Worm (Caenorhabditis elegans) whole organism, L4 larva: ENCODE data around the gene Y54G2A.18.
A peak's percentile ranks its signal among the peaks of the same experiment; 100 is the strongest.

Experiments
- D1046.2 ChIP-seq: fragments of 200-800 bp; sonication (Bioruptor generic); IDR thresholded peaks from 2 replicates; pipeline ENCODE4 v1.3.6; 2022; ENCODE audit warnings: missing genetic modification characterization, missing compliant biosample characterization
- F26F4.8 ChIP-seq: fragments of 200-800 bp; sonication (Bioruptor generic); conservative IDR thresholded peaks from 2 replicates; pipeline ENCODE4 v1.3.6; 2022; ENCODE audit warnings: missing genetic modification characterization, missing compliant biosample characterization
- F37D6.2 ChIP-seq: sonication (generic microtip); optimal IDR thresholded peaks from 2 replicates; lab custom pipeline; 2016; ENCODE audit warnings: mild to moderate bottlenecking, missing genetic modification characterization, missing compliant biosample characterization
- F44E2.7 ChIP-seq: fragments of 200-800 bp; sonication (Bioruptor generic); IDR thresholded peaks from 2 replicates; pipeline ENCODE4 v2.1.2; 2022; ENCODE audit warnings: missing genetic modification characterization, missing compliant biosample characterization
- R02D3.7 ChIP-seq: fragments of 150-350 bp; sonication (generic microtip); optimal IDR thresholded peaks from 3 replicates; lab custom pipeline; 2014; ENCODE audit warnings: missing biosample characterization, missing genetic modification characterization
- Y48G9A.11 ChIP-seq: fragments of 200-800 bp; sonication (Bioruptor generic); IDR thresholded peaks from 2 replicates; pipeline ENCODE4 v1.3.6; 2022; ENCODE audit warnings: missing genetic modification reagents, missing genetic modification characterization, missing compliant biosample characterization
- Y5F2A.4 ChIP-seq: fragments of 200-800 bp; sonication (Bioruptor generic); optimal IDR thresholded peaks from 2 replicates; lab custom pipeline; 2018; ENCODE audit warnings: mild to moderate bottlenecking, missing genetic modification characterization, missing compliant biosample characterization
- Y75B8A.6 ChIP-seq: fragments of 200-800 bp; sonication (Bioruptor generic); IDR thresholded peaks from 2 replicates; pipeline ENCODE4 v1.3.6; 2022; ENCODE audit warnings: missing genetic modification reagents, missing genetic modification characterization, missing compliant biosample characterization
- ZK546.5 ChIP-seq, 2 experiments: sonication (generic microtip); optimal IDR thresholded peaks; 2 replicates each; lab custom pipeline; 2017; ENCODE audit warnings: missing biosample characterization in 2 of 2, missing genetic modification characterization in 2 of 2
- ama-1 ChIP-seq: fragments of 150-350 bp; optimal IDR thresholded peaks from 2 replicates; lab custom pipeline; 2014; ENCODE audit warnings: inconsistent platforms, mixed read lengths
- attf-4 ChIP-seq: sonication (generic microtip); optimal IDR thresholded peaks from 3 replicates; lab custom pipeline; 2017; ENCODE audit warnings: missing biosample characterization, missing genetic modification characterization
- ceh-28 ChIP-seq: fragments of 150-350 bp; optimal IDR thresholded peaks from 2 replicates; lab custom pipeline; 2014; ENCODE audit warnings: missing biosample characterization, missing genetic modification reagents, missing genetic modification characterization
- ceh-32 ChIP-seq: sonication (generic microtip); optimal IDR thresholded peaks from 2 replicates; lab custom pipeline; 2016; ENCODE audit warnings: mild to moderate bottlenecking, missing genetic modification characterization, missing compliant biosample characterization; ENCODE audit not compliant: poor library complexity
- ces-1 ChIP-seq: fragments of 150-350 bp; sonication (generic microtip); optimal IDR thresholded peaks from 4 replicates; lab custom pipeline; 2014; ENCODE audit warnings: missing biosample characterization, missing genetic modification reagents, missing genetic modification characterization
- daf-12 ChIP-seq: fragments of 150-350 bp; optimal IDR thresholded peaks from 2 replicates; lab custom pipeline; 2014; ENCODE audit warnings: missing biosample characterization, missing genetic modification reagents, missing genetic modification characterization
- daf-16 ChIP-seq, 3 experiments: sonication (generic microtip); optimal IDR thresholded peaks; 2 replicates each; lab custom pipeline; 2016 to 2017; ENCODE audit warnings: missing genetic modification characterization in 3 of 3, missing genetic modification reagents in 3 of 3, mild to moderate bottlenecking in 2 of 3, missing compliant biosample characterization in 2 of 3, missing biosample characterization in 1 of 3, moderate library complexity in 1 of 3
- daf-8 ChIP-seq: fragments of 200-800 bp; sonication (Bioruptor generic); IDR thresholded peaks from 2 replicates; pipeline ENCODE4 v1.3.6; 2022; ENCODE audit warnings: missing genetic modification characterization, missing compliant biosample characterization
- dpl-1 ChIP-seq: fragments of 150-350 bp; optimal IDR thresholded peaks from 2 replicates; lab custom pipeline; 2014; ENCODE audit warnings: missing biosample characterization, missing genetic modification reagents, missing genetic modification characterization
- dve-1 ChIP-seq: sonication (generic microtip); optimal IDR thresholded peaks from 2 replicates; lab custom pipeline; 2017; ENCODE audit warnings: antibody characterized with exemption, mild to moderate bottlenecking, missing genetic modification characterization, missing compliant biosample characterization; ENCODE audit not compliant: insufficient read depth
- egl-43 ChIP-seq: fragments of 200-800 bp; sonication (Bioruptor generic); IDR thresholded peaks from 2 replicates; pipeline ENCODE4 v1.3.6; 2022; ENCODE audit warnings: missing genetic modification reagents, missing genetic modification characterization, missing compliant biosample characterization
- hif-1 ChIP-seq, 2 experiments: sonication (generic microtip); optimal IDR thresholded peaks; 2 replicates each; lab custom pipeline; 2016 to 2017; ENCODE audit warnings: missing compliant biosample characterization in 2 of 2, missing genetic modification characterization in 2 of 2, missing genetic modification reagents in 2 of 2, missing genotype in 2 of 2, mild to moderate bottlenecking in 1 of 2
- hlh-11 ChIP-seq: fragments of 200-800 bp; sonication (Bioruptor generic); optimal IDR thresholded peaks from 2 replicates; lab custom pipeline; 2018; ENCODE audit warnings: mild to moderate bottlenecking, missing genetic modification characterization, missing compliant biosample characterization
- hlh-30 ChIP-seq: sonication (generic microtip); optimal IDR thresholded peaks from 2 replicates; lab custom pipeline; 2017; ENCODE audit warnings: antibody characterized with exemption, mild to moderate bottlenecking, missing genetic modification characterization, missing compliant biosample characterization; ENCODE audit not compliant: insufficient read depth
- lin-15B ChIP-seq: fragments of 150-350 bp; sonication (generic microtip); optimal IDR thresholded peaks from 3 replicates; lab custom pipeline; 2014; ENCODE audit warnings: missing biosample characterization, missing genetic modification characterization
- lin-38 ChIP-seq: fragments of 200-800 bp; sonication (Bioruptor generic); IDR thresholded peaks from 2 replicates; pipeline ENCODE4 v1.3.6; 2022; ENCODE audit warnings: missing genetic modification reagents, missing genetic modification characterization, missing compliant biosample characterization
- lir-3 ChIP-seq: sonication (generic microtip); optimal IDR thresholded peaks from 2 replicates; lab custom pipeline; 2016; ENCODE audit warnings: mild to moderate bottlenecking, missing genetic modification characterization, missing compliant biosample characterization
- lsy-2 ChIP-seq, 2 experiments: fragments of 150-350 bp in 1 of 2; sonication (generic microtip) in 1 of 2; optimal IDR thresholded peaks; 2 replicates each; lab custom pipeline; 2014 to 2017; ENCODE audit warnings: missing biosample characterization in 2 of 2, missing genetic modification characterization in 2 of 2
- mdt-29 ChIP-seq: fragments of 200-800 bp; sonication (Bioruptor generic); IDR thresholded peaks from 2 replicates; pipeline ENCODE4 v1.3.6; 2022; ENCODE audit warnings: missing genetic modification reagents, missing genetic modification characterization, missing compliant biosample characterization
- mep-1 ChIP-seq: fragments of 150-350 bp; sonication (generic microtip); optimal IDR thresholded peaks from 3 replicates; lab custom pipeline; 2014; ENCODE audit warnings: missing biosample characterization, missing genetic modification characterization
- mes-2 ChIP-seq: sonication (generic microtip); optimal IDR thresholded peaks from 2 replicates; lab custom pipeline; 2016; ENCODE audit warnings: missing genotype, mild to moderate bottlenecking, missing genetic modification characterization, missing compliant biosample characterization; ENCODE audit not compliant: poor library complexity, severe bottlenecking
- nhr-11 ChIP-seq: fragments of 150-350 bp; optimal IDR thresholded peaks from 2 replicates; lab custom pipeline; 2014; ENCODE audit warnings: missing biosample characterization, missing genetic modification characterization
- nhr-41 ChIP-seq: fragments of 200-800 bp; sonication (Bioruptor generic); IDR thresholded peaks from 2 replicates; pipeline ENCODE4 v1.3.6; 2022; ENCODE audit warnings: missing genetic modification reagents, missing genetic modification characterization, missing compliant biosample characterization
- nhr-42 ChIP-seq: fragments of 200-800 bp; sonication (Bioruptor generic); IDR thresholded peaks from 2 replicates; pipeline ENCODE4 v1.3.6; 2022; ENCODE audit warnings: missing genetic modification characterization, missing compliant biosample characterization
- nhr-77 ChIP-seq: fragments of 150-350 bp; optimal IDR thresholded peaks from 2 replicates; lab custom pipeline; 2014; ENCODE audit warnings: missing biosample characterization, missing genetic modification characterization
- php-3 ChIP-seq: fragments of 200-800 bp; sonication (Bioruptor generic); IDR thresholded peaks from 2 replicates; pipeline ENCODE4 v1.3.6; 2022; ENCODE audit warnings: missing genetic modification reagents, missing genetic modification characterization, missing compliant biosample characterization
- set-16 ChIP-seq: fragments of 200-800 bp; sonication (Bioruptor generic); IDR thresholded peaks from 2 replicates; pipeline ENCODE4 v1.3.6; 2022; ENCODE audit warnings: missing genetic modification reagents, missing genetic modification characterization, missing compliant biosample characterization
- skn-1 ChIP-seq: fragments of 150-350 bp; optimal IDR thresholded peaks from 2 replicates; lab custom pipeline; 2014; ENCODE audit warnings: missing biosample characterization, missing genetic modification characterization
- snpc-1.2 ChIP-seq: fragments of 200-800 bp; sonication (Bioruptor generic); IDR thresholded peaks from 2 replicates; pipeline ENCODE4 v1.3.6; 2022; ENCODE audit warnings: missing genetic modification reagents, missing genetic modification characterization, missing compliant biosample characterization
- vab-7 ChIP-seq: fragments of 200-800 bp; sonication (Bioruptor generic); IDR thresholded peaks from 2 replicates; pipeline ENCODE4 v1.3.6; 2022; ENCODE audit warnings: missing genetic modification reagents, missing genetic modification characterization, missing compliant biosample characterization
- zag-1 ChIP-seq: fragments of 150-350 bp; optimal IDR thresholded peaks from 2 replicates; lab custom pipeline; 2014; ENCODE audit warnings: missing biosample characterization, missing genetic modification characterization
- zfp-3 ChIP-seq: fragments of 200-800 bp; sonication (Bioruptor generic); conservative IDR thresholded peaks from 2 replicates; pipeline ENCODE4 v1.3.6; 2022; ENCODE audit warnings: missing genetic modification reagents, missing genetic modification characterization, missing compliant biosample characterization
- zip-11 ChIP-seq: fragments of 200-800 bp; sonication (Bioruptor generic); IDR thresholded peaks from 2 replicates; pipeline ENCODE4 v1.3.6; 2022; ENCODE audit warnings: missing genetic modification characterization, missing compliant biosample characterization
- zip-2 ChIP-seq: fragments of 150-350 bp; optimal IDR thresholded peaks from 2 replicates; lab custom pipeline; 2014; ENCODE audit warnings: missing biosample characterization, missing genetic modification characterization
- ztf-7 ChIP-seq: fragments of 150-350 bp; optimal IDR thresholded peaks from 2 replicates; lab custom pipeline; 2014; ENCODE audit warnings: missing biosample characterization, missing genetic modification characterization

Y54G2A.18 gene

DNA sequence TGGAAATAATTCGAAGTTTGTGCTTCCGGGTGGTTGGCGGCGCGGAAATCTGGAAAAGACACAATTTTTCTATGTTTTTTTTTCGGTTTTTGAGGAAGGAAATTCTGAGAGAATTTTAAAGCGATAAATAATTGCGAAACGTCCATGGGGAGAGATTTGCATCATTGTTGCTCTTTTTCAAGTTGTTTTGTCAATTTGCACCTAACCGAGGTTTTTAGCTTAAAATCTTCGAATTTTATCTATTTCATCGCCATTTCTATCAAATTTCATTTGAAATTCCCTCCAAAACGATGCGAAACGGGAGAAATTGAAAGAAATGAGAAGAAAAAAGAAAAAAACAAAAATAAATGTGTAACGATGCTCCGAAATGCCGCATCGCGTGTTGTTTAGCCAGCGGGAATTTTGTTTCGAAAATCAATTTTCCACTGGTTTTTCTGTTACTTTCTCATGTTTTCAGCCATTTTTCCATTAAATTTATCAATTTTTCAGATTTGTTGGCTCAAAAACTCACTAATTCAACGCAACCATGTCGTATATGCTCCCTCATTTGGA is 1.8 kb downstream of the Y54G2A.18 start, which contains the start of the genes nprt-1 and dib-1:
Gene nprt-1 (minus strand): TSS at position 51 of the 552 bp plus-strand sequence.
Gene dib-1 (plus strand): TSS at position 482 of the 552 bp plus-strand sequence.
- TF ChIP-seq lin-38 (peak; percentile 45; the same call in 1 of the 2 replicates), daf-16 (GFP tag; optimal IDR thresholded peaks at IDR 0.05; lab: Kevin White, UChicago) (no peak), daf-16 (tag; optimal IDR thresholded peaks at IDR 0.05; lab: Kevin White, UChicago) (peak; percentile 6), Y75B8A.6 (GFP tag; lab: Robert Waterston, UW) (no peak), ces-1 (no peak), ceh-32 (tag; lab: Kevin White, UChicago) (no peak), dpl-1 (peak; percentile 83), hlh-30 (peak; percentile 33), dve-1 (tag; lab: Kevin White, UChicago) (peak; percentile 27), zip-2 (tag; lab: Kevin White, UChicago) (no peak), mes-2 (tag; lab: Kevin White, UChicago) (peak; percentile 49), snpc-1.2 (GFP tag; lab: Robert Waterston, UW) (no peak), zag-1 (no peak), Y48G9A.11 (GFP tag; lab: Robert Waterston, UW) (0 out of 2 replicates have a peak, but pooled peaks have one; percentile 28), mep-1 (peak; percentile 24), set-16 (no peak), lsy-2 (tag; optimal IDR thresholded peaks at IDR 0.05; lab: Kevin White, UChicago) (peak in 1 of 2 experiments; percentile 72), nhr-41 (no peak), F26F4.8 (GFP tag; lab: Robert Waterston, UW) (no peak), skn-1 (no peak), D1046.2 (no peak), ZK546.5 (tag; optimal IDR thresholded peaks at IDR 0.05; lab: Kevin White, UChicago) (no peak), ztf-7 (no peak), nhr-77 (tag; lab: Kevin White, UChicago) (peak; percentile 28), egl-43 (no peak), nhr-42 (GFP tag; lab: Robert Waterston, UW) (no peak), ama-1 (lab: Kevin White, UChicago) (peak; percentile 20), zip-11 (GFP tag; lab: Robert Waterston, UW) (no peak), vab-7 (GFP tag; lab: Robert Waterston, UW) (no peak), ceh-28 (tag; lab: Kevin White, UChicago) (no peak), hlh-11 (tag; lab: Kevin White, UChicago) (no peak)

- TF ChIP-seq R02D3.7 (tag; lab: Kevin White, UChicago) (no peak), php-3 (GFP tag; lab: Robert Waterston, UW) (0 out of 2 replicates have a peak, but pooled peaks have one; percentile 18), set-16 (peak; percentile 94)
Observed at ce11 chrIV:2888496-2889101, 3.7 kb downstream of the Y54G2A.18 start.

DNA sequence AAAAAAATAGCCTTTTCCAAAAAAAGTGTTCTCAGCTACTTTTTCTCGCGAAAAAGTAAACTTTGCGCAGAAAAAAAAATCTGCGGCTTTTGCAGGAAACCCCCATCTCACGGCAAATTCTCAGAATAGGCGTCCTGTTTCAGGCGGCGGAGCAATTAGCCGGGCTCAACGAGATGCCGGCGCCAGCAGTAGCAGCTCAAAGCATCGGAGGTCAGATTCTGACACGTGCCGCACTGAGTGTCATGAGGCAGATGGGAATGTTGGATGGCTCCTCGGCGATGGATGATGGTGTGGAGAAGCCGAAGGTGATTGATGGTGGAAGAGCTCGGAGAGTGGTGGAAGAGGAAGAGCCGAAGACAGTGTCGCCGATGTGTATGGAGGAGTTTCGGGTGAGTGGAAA is 5.0 kb downstream of the Y54G2A.18 start:
- no peak for TF ChIP-seq mdt-29 (GFP tag; lab: Robert Waterston, UW)
- peak; percentile 71 for TF ChIP-seq set-16
- TF ChIP-seq egl-43: 0 out of 2 replicates have a peak, but pooled peaks have one; percentile 7

ce11 chrIV:2886655-2887054 is 5.6 kb downstream of the Y54G2A.18 start, which contains the start of gene dml-1:
dml-1 (plus strand) TSS chrIV:2886955.
- TF ChIP-seq F37D6.2: no peak
- TF ChIP-seq mdt-29 (GFP tag; lab: Robert Waterston, UW): no peak
- TF ChIP-seq hlh-11 (tag; lab: Kevin White, UChicago): no peak
- no peak for TF ChIP-seq hif-1 (tag; optimal IDR thresholded peaks at IDR 0.05; lab: Kevin White, UChicago)
- TF ChIP-seq F26F4.8 (GFP tag; lab: Robert Waterston, UW): no peak
- no peak for TF ChIP-seq Y5F2A.4
- no peak for TF ChIP-seq daf-8 (GFP tag; lab: Robert Waterston, UW)
- TF ChIP-seq lir-3 (tag; lab: Kevin White, UChicago): no peak
- TF ChIP-seq lin-15B: no peak
- TF ChIP-seq nhr-11 (tag; lab: Kevin White, UChicago): no peak
- TF ChIP-seq daf-12 (tag; lab: Kevin White, UChicago): no peak
- no peak for TF ChIP-seq zfp-3 (GFP tag; lab: Robert Waterston, UW)
- no peak for TF ChIP-seq skn-1
- TF ChIP-seq F44E2.7 (GFP tag; lab: Robert Waterston, UW): no peak
- no peak for TF ChIP-seq attf-4 (tag; lab: Kevin White, UChicago)
- TF ChIP-seq, all 104 proteins: peak for 0
